Worm (Caenorhabditis elegans) whole organism, mixed stage, embryonic: ENCODE data around the gene C26D10.4.

Source experiments
- bed-3 ChIP-seq: fragments of 200-800 bp; sonication (Bioruptor generic); optimal IDR thresholded peaks from 3 replicates; lab custom pipeline; 2018; ENCODE audit warnings: mild to moderate bottlenecking, missing genetic modification characterization, moderate library complexity, missing compliant biosample characterization
- blmp-1 ChIP-seq: fragments of 150-350 bp; optimal IDR thresholded peaks from 2 replicates; lab custom pipeline; 2014; ENCODE audit warnings: missing biosample characterization, missing genetic modification characterization
- ceh-39 ChIP-seq: fragments of 150-350 bp; optimal IDR thresholded peaks from 2 replicates; lab custom pipeline; 2014; ENCODE audit warnings: missing biosample characterization, missing genetic modification characterization
- ceh-43 ChIP-seq: fragments of 200-800 bp; sonication (Bioruptor generic); optimal IDR thresholded peaks from 2 replicates; lab custom pipeline; 2018; ENCODE audit warnings: mild to moderate bottlenecking, missing genetic modification characterization, moderate library complexity, missing compliant biosample characterization
- ceh-83 ChIP-seq: fragments of 200-800 bp; sonication (Bioruptor generic); optimal IDR thresholded peaks from 2 replicates; lab custom pipeline; 2018; ENCODE audit warnings: mild to moderate bottlenecking, missing genetic modification characterization, missing compliant biosample characterization
- ces-1 ChIP-seq: fragments of 150-350 bp; optimal IDR thresholded peaks from 2 replicates; lab custom pipeline; 2014; ENCODE audit warnings: missing biosample characterization, missing genetic modification reagents, missing genetic modification characterization
- drap-1 ChIP-seq: fragments of 200-800 bp; sonication (Bioruptor generic); optimal IDR thresholded peaks from 3 replicates; lab custom pipeline; 2018; ENCODE audit warnings: mild to moderate bottlenecking, missing genetic modification characterization, missing compliant biosample characterization
- elt-1 ChIP-seq: sonication (generic microtip); optimal IDR thresholded peaks from 2 replicates; lab custom pipeline; 2017; ENCODE audit warnings: missing genetic modification characterization, mild to moderate bottlenecking, missing compliant biosample characterization, antibody characterized with exemption, moderate library complexity, borderline replicate concordance; ENCODE audit not compliant: insufficient read depth
- elt-3 ChIP-seq: fragments of 150-350 bp; optimal IDR thresholded peaks from 2 replicates; lab custom pipeline; 2014; ENCODE audit warnings: missing biosample characterization, missing genetic modification characterization
- flh-1 ChIP-seq: fragments of 200-800 bp; sonication (Bioruptor generic); optimal IDR thresholded peaks from 2 replicates; lab custom pipeline; 2018; ENCODE audit warnings: mild to moderate bottlenecking, missing genetic modification characterization, moderate library complexity, missing compliant biosample characterization
- ham-2 ChIP-seq: fragments of 200-800 bp; sonication (Bioruptor generic); optimal IDR thresholded peaks from 2 replicates; lab custom pipeline; 2018; ENCODE audit warnings: mild to moderate bottlenecking, missing genetic modification characterization, missing compliant biosample characterization
- hlh-1 ChIP-seq: fragments of 150-350 bp; optimal IDR thresholded peaks from 2 replicates; lab custom pipeline; 2014; ENCODE audit warnings: missing biosample characterization, missing genetic modification reagents, missing genetic modification characterization
- lin-13 ChIP-seq: fragments of 150-350 bp; optimal IDR thresholded peaks from 2 replicates; lab custom pipeline; 2014; ENCODE audit warnings: missing biosample characterization, missing genetic modification characterization
- lin-32 ChIP-seq: fragments of 200-800 bp; sonication (Bioruptor generic); optimal IDR thresholded peaks from 2 replicates; lab custom pipeline; 2018; ENCODE audit warnings: mild to moderate bottlenecking, missing genetic modification characterization, missing compliant biosample characterization
- lsy-2 ChIP-seq: fragments of 150-350 bp; optimal IDR thresholded peaks from 2 replicates; lab custom pipeline; 2014; ENCODE audit warnings: missing biosample characterization, missing genetic modification characterization
- mab-5 ChIP-seq: fragments of 150-350 bp; optimal IDR thresholded peaks from 2 replicates; lab custom pipeline; 2014; ENCODE audit warnings: missing biosample characterization, missing genetic modification characterization
- mep-1 ChIP-seq: fragments of 150-350 bp; optimal IDR thresholded peaks from 2 replicates; lab custom pipeline; 2017; ENCODE audit warnings: missing biosample characterization, missing genetic modification reagents, missing genetic modification characterization, inconsistent platforms
- mls-2 ChIP-seq: sonication (generic microtip); optimal IDR thresholded peaks from 2 replicates; lab custom pipeline; 2016; ENCODE audit warnings: mild to moderate bottlenecking, missing genetic modification characterization, moderate library complexity, missing compliant biosample characterization
- nhr-12 ChIP-seq: fragments of 150-350 bp; optimal IDR thresholded peaks from 2 replicates; lab custom pipeline; 2014; ENCODE audit warnings: missing biosample characterization, missing genetic modification characterization
- nhr-2 ChIP-seq: fragments of 150-350 bp; optimal IDR thresholded peaks from 2 replicates; lab custom pipeline; 2014; ENCODE audit warnings: missing biosample characterization, missing genetic modification characterization
- nhr-237 ChIP-seq: fragments of 150-350 bp; optimal IDR thresholded peaks from 2 replicates; lab custom pipeline; 2014; ENCODE audit warnings: missing biosample characterization, missing genetic modification characterization
- nhr-28 ChIP-seq: fragments of 150-350 bp; optimal IDR thresholded peaks from 2 replicates; lab custom pipeline; 2014; ENCODE audit warnings: missing biosample characterization, missing genetic modification characterization
- nhr-76 ChIP-seq: sonication (generic microtip); optimal IDR thresholded peaks from 2 replicates; lab custom pipeline; 2017; ENCODE audit warnings: missing biosample characterization, missing genetic modification characterization
- pha-4 ChIP-seq: fragments of 150-350 bp; optimal IDR thresholded peaks from 2 replicates; lab custom pipeline; 2018; ENCODE audit warnings: missing biosample characterization, missing genetic modification reagents, missing genetic modification characterization
- sem-2 ChIP-seq: fragments of 200-800 bp; sonication (Bioruptor generic); optimal IDR thresholded peaks from 2 replicates; lab custom pipeline; 2018; ENCODE audit warnings: mild to moderate bottlenecking, missing genetic modification characterization, missing compliant biosample characterization
- snpc-4 ChIP-seq: fragments of 150-350 bp; optimal IDR thresholded peaks from 2 replicates; lab custom pipeline; 2014; ENCODE audit warnings: missing biosample characterization, missing genetic modification characterization
- sptf-1 ChIP-seq: sonication (generic microtip); optimal IDR thresholded peaks from 2 replicates; lab custom pipeline; 2017; ENCODE audit warnings: mild to moderate bottlenecking, missing genetic modification characterization, moderate library complexity, missing compliant biosample characterization
- tbx-8 ChIP-seq: fragments of 200-800 bp; sonication (Bioruptor generic); optimal IDR thresholded peaks from 2 replicates; lab custom pipeline; 2018; ENCODE audit warnings: mild to moderate bottlenecking, missing genetic modification characterization, moderate library complexity, missing compliant biosample characterization
- unc-120 ChIP-seq: sonication (generic microtip); optimal IDR thresholded peaks from 2 replicates; lab custom pipeline; 2017; ENCODE audit warnings: missing genetic modification characterization, missing compliant biosample characterization; ENCODE audit not compliant: poor library complexity, severe bottlenecking
- unc-62 ChIP-seq: fragments of 150-350 bp; optimal IDR thresholded peaks from 2 replicates; lab custom pipeline; 2014; ENCODE audit warnings: missing biosample characterization, missing genetic modification reagents, missing genetic modification characterization
- zip-8 ChIP-seq: fragments of 150-350 bp; optimal IDR thresholded peaks from 2 replicates; lab custom pipeline; 2014; ENCODE audit warnings: missing biosample characterization, missing genetic modification characterization
- ztf-11 ChIP-seq: fragments of 150-350 bp; optimal IDR thresholded peaks from 2 replicates; lab custom pipeline; 2014; ENCODE audit warnings: missing biosample characterization, missing genetic modification characterization

Gene C26D10.4

ce11 chrII:8329462-8329861 lies at the start of gene C26D10.4:
TSS of gene C26D10.4 (plus strand) at chrII:8329762.
- no peak for TF ChIP-seq ceh-39 (tag; lab: Kevin White, UChicago)

ce11 chrII:8283158-8283717 lies 46.3 kb upstream of the C26D10.4 start, which contains the start of the genes nst-1 and cct-4:
TSS of gene nst-1 (minus strand) at chrII:8283208.
TSS of gene cct-4 (plus strand) at chrII:8283667.
- TF ChIP-seq elt-3 (tag; lab: Kevin White, UChicago) = no peak
- TF ChIP-seq mab-5 (tag; lab: Kevin White, UChicago) = no peak
- no peak for TF ChIP-seq lin-13 (tag; lab: Kevin White, UChicago)
- TF ChIP-seq nhr-12 = no peak
- no peak for TF ChIP-seq unc-62 (GFP tag; lab: Kevin White, UChicago)
- TF ChIP-seq lsy-2 = peak; percentile 32
- TF ChIP-seq bed-3 (GFP tag; lab: Kevin White, UChicago) = no peak
- TF ChIP-seq ceh-83 = no peak
- no peak for TF ChIP-seq ham-2 (GFP tag; lab: Kevin White, UChicago)
- no peak for TF ChIP-seq nhr-28
- peak; percentile 28 for TF ChIP-seq mep-1
- TF ChIP-seq nhr-237 = peak; percentile 22
- no peak for TF ChIP-seq ceh-39 (tag; lab: Kevin White, UChicago)
- no peak for TF ChIP-seq zip-8
- TF ChIP-seq ces-1 = peak; percentile 39
- TF ChIP-seq drap-1 (GFP tag; lab: Kevin White, UChicago) = no peak
- no peak for TF ChIP-seq flh-1 (GFP tag; lab: Kevin White, UChicago)
- TF ChIP-seq elt-1 = no peak
- no peak for TF ChIP-seq pha-4 (tag; lab: Kevin White, UChicago)
- no peak for TF ChIP-seq hlh-1 (tag; lab: Kevin White, UChicago)
- TF ChIP-seq mls-2 (tag; lab: Kevin White, UChicago) = no peak
- TF ChIP-seq, all 35 proteins: peak for 4

- TF ChIP-seq mep-1 (no peak), elt-1 (no peak), ceh-43 (GFP tag; lab: Kevin White, UChicago) (no peak), ham-2 (GFP tag; lab: Kevin White, UChicago) (no peak), unc-120 (tag; lab: Kevin White, UChicago) (no peak), pha-4 (tag; lab: Kevin White, UChicago) (no peak), snpc-4 (no peak), nhr-76 (tag; lab: Kevin White, UChicago) (no peak), nhr-12 (no peak), blmp-1 (tag; lab: Kevin White, UChicago) (no peak), lsy-2 (no peak), ceh-39 (tag; lab: Kevin White, UChicago) (no peak), ceh-83 (no peak), sptf-1 (tag; lab: Kevin White, UChicago) (no peak)
These were observed 34.3 kb upstream of the C26D10.4 start, which contains the start of gene nlp-55 for ce11 chrII:8295296-8295695. TSS of gene nlp-55 (minus strand) at chrII:8295396.

ce11 chrII:8308314-8308713 lies 21.2 kb upstream of the C26D10.4 start:
- no peak for TF ChIP-seq nhr-2 (tag; lab: Kevin White, UChicago)
- TF ChIP-seq nhr-76 (tag; lab: Kevin White, UChicago) = no peak
- TF ChIP-seq tbx-8 = no peak
- TF ChIP-seq ceh-83 = no peak
- no peak for TF ChIP-seq ceh-43 (GFP tag; lab: Kevin White, UChicago)
- TF ChIP-seq zip-8 = no peak
- no peak for TF ChIP-seq nhr-28
- no peak for TF ChIP-seq unc-120 (tag; lab: Kevin White, UChicago)
- no peak for TF ChIP-seq lin-32 (GFP tag; lab: Kevin White, UChicago)
- no peak for TF ChIP-seq sem-2 (GFP tag; lab: Kevin White, UChicago)
- TF ChIP-seq mep-1 = no peak
- no peak for TF ChIP-seq elt-3 (tag; lab: Kevin White, UChicago)
- no peak for TF ChIP-seq bed-3 (GFP tag; lab: Kevin White, UChicago)
- no peak for TF ChIP-seq flh-1 (GFP tag; lab: Kevin White, UChicago)
- TF ChIP-seq, all 35 proteins: peak for 0

ce11 chrII:8311484-8311883 lies 18.1 kb upstream of the C26D10.4 start:
- TF ChIP-seq ceh-83 (no peak), ces-1 (no peak), drap-1 (GFP tag; lab: Kevin White, UChicago) (no peak), pha-4 (tag; lab: Kevin White, UChicago) (no peak), mep-1 (no peak), flh-1 (GFP tag; lab: Kevin White, UChicago) (no peak), ztf-11 (tag; lab: Kevin White, UChicago) (no peak), lsy-2 (no peak), hlh-1 (tag; lab: Kevin White, UChicago) (no peak), sptf-1 (tag; lab: Kevin White, UChicago) (no peak), blmp-1 (tag; lab: Kevin White, UChicago) (no peak), nhr-237 (no peak), unc-120 (tag; lab: Kevin White, UChicago) (no peak), zip-8 (no peak), nhr-2 (tag; lab: Kevin White, UChicago) (no peak), nhr-76 (tag; lab: Kevin White, UChicago) (no peak), bed-3 (GFP tag; lab: Kevin White, UChicago) (no peak), elt-1 (no peak)
- TF ChIP-seq, all 35 proteins: peak for 0
